Fruit fly (Drosophila melanogaster): ENCODE measurements around the gene Pgant2.

DNA sequence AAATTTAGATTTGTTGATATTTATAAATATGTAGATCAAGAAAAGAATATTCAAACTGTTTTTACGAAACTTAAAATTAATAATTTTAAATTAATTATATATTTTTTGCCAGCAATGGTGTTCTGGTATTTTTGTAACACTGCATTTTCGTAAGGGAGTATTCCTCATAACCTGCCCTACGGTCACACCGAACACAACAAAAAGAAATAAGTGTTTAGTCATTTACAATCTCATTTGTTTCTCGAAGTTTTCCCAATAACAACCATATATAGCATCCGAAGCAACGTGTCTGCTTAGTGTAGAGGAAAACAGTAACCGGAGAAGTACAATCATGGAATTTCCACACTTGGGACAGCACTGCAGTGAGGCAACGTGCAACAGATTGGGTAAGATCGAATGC is 25.8 kb upstream of the Pgant2 start, which contains the start of gene CG12795:
- no peak for TF ChIP-seq usp (GFP tag; optimal IDR thresholded peaks at IDR 0.05)
- TF ChIP-seq EcR (GFP tag; optimal IDR thresholded peaks at IDR 0.05), result no peak
- TF ChIP-seq psq (optimal IDR thresholded peaks at IDR 0.05), result no peak
- no peak for TF ChIP-seq CG8478 (optimal IDR thresholded peaks at IDR 0.05)
- TF ChIP-seq pan (optimal IDR thresholded peaks at IDR 0.05), result no peak
- TF ChIP-seq Dll (optimal IDR thresholded peaks at IDR 0.05), result no peak
